Worm (Caenorhabditis elegans): ENCODE results near the gene srsx-33.

DNA sequence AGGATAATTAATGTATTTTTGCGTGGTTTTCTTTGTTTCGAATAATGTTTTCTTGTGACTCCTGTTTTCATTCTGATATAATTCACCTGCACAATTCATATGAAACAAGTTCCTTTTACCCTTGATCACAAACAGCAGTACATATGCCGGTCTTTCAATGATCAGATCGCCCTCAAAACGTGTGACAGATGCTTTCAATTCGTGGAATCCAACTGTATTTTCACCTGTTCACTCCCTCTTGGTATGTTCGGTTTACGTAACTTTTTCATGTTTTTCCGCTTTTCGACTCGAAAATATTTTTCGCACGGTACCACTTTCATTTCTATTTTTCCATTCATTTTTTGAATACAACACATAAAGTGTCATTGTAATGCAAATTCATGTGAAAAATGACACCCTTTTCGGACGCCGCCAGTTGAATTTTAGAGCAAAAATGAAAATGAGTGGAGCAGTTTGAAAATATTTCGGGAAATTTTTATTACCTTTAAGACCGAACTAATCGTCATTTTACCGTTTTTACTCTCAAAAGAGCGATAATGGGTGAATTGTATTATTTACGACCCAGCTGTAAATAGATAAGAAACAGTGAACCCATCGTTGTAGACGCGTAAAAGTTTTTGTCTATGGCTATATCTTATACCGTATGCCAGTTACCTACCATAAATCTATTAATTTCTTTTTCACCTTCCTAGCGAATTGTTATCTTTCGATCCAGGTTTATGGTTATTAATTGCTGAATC is 50.3 kb downstream of the srsx-33 start, which contains the start of gene K10D6.4:
- TF ChIP-seq zip-5 (tag; optimal IDR thresholded peaks at IDR 0.05) (no peak), pax-1 (tag; optimal IDR thresholded peaks at IDR 0.05) (no peak), hlh-6 (tag; optimal IDR thresholded peaks at IDR 0.05) (no peak), hlh-15 (tag; optimal IDR thresholded peaks at IDR 0.05) (no peak), fkh-10 (GFP tag; optimal IDR thresholded peaks at IDR 0.05) (no peak), tbx-2 (tag; optimal IDR thresholded peaks at IDR 0.05) (no peak), pag-3 (tag; optimal IDR thresholded peaks at IDR 0.05; ENCODE audit: borderline replicate concordance) (no peak), ceh-14 (tag; optimal IDR thresholded peaks at IDR 0.05) (no peak)

Data from whole organism, late embryonic.